Worm (Caenorhabditis elegans) whole organism, L2 larva: ENCODE data around the gene syp-1.

Source experiments
- C34F6.9 ChIP-seq: fragments of 150-350 bp; optimal IDR thresholded peaks from 2 replicates; lab custom pipeline; 2014; ENCODE audit warnings: missing biosample characterization, missing genetic modification characterization
- F13H6.1 ChIP-seq: sonication (generic microtip); optimal IDR thresholded peaks from 2 replicates; lab custom pipeline; 2016; ENCODE audit warnings: missing genetic modification characterization, missing compliant biosample characterization
- R02D3.7 ChIP-seq: fragments of 150-350 bp; optimal IDR thresholded peaks from 2 replicates; lab custom pipeline; 2014; ENCODE audit warnings: missing biosample characterization, missing genetic modification characterization
- Y55F3AM.14 ChIP-seq: fragments of 200-800 bp; sonication (Bioruptor generic); optimal IDR thresholded peaks from 2 replicates; lab custom pipeline; 2018; ENCODE audit warnings: mild to moderate bottlenecking, missing genetic modification characterization, missing compliant biosample characterization
- alr-1 ChIP-seq: fragments of 150-350 bp; optimal IDR thresholded peaks from 2 replicates; lab custom pipeline; 2014; ENCODE audit warnings: missing biosample characterization, missing genetic modification characterization
- aly-2 ChIP-seq: fragments of 150-350 bp; optimal IDR thresholded peaks from 2 replicates; lab custom pipeline; 2014; ENCODE audit warnings: missing biosample characterization, missing genetic modification characterization
- ama-1 ChIP-seq: fragments of 150-350 bp; optimal IDR thresholded peaks from 2 replicates; lab custom pipeline; 2018; ENCODE audit warnings: inconsistent platforms
- ceh-16 ChIP-seq: fragments of 150-350 bp; optimal IDR thresholded peaks from 2 replicates; lab custom pipeline; 2014; ENCODE audit warnings: missing biosample characterization, missing genetic modification characterization
- ceh-82 ChIP-seq: fragments of 150-350 bp; optimal IDR thresholded peaks from 2 replicates; lab custom pipeline; 2014; ENCODE audit warnings: missing biosample characterization, missing genetic modification characterization
- crh-2 ChIP-seq: sonication (generic microtip); optimal IDR thresholded peaks from 2 replicates; lab custom pipeline; 2017; ENCODE audit warnings: missing biosample characterization, missing genetic modification characterization
- dmd-4 ChIP-seq: sonication (generic microtip); optimal IDR thresholded peaks from 2 replicates; lab custom pipeline; 2017; ENCODE audit warnings: missing biosample characterization, missing genetic modification characterization
- egl-27 ChIP-seq: sonication (generic microtip); optimal IDR thresholded peaks from 3 replicates; lab custom pipeline; 2017; ENCODE audit warnings: missing biosample characterization, missing genetic modification reagents, missing genetic modification characterization
- elt-1 ChIP-seq: fragments of 150-350 bp; optimal IDR thresholded peaks from 2 replicates; lab custom pipeline; 2014; ENCODE audit warnings: missing biosample characterization, missing genetic modification characterization
- fos-1 ChIP-seq: fragments of 150-350 bp; optimal IDR thresholded peaks from 2 replicates; lab custom pipeline; 2014; ENCODE audit warnings: missing biosample characterization, missing genetic modification characterization
- gmeb-1 ChIP-seq: fragments of 150-350 bp; optimal IDR thresholded peaks from 2 replicates; lab custom pipeline; 2014; ENCODE audit warnings: missing biosample characterization, missing genetic modification characterization
- lin-11 ChIP-seq: fragments of 150-350 bp; sonication (generic microtip); optimal IDR thresholded peaks from 2 replicates; lab custom pipeline; 2014; ENCODE audit warnings: missing biosample characterization, missing genetic modification characterization, inconsistent platforms, mixed read lengths
- lin-39 ChIP-seq: fragments of 150-350 bp; optimal IDR thresholded peaks from 2 replicates; lab custom pipeline; 2014; ENCODE audit warnings: missing biosample characterization, missing genetic modification reagents, missing genetic modification characterization
- lsy-2 ChIP-seq, 2 experiments: fragments of 150-350 bp in 1 of 2; sonication (generic microtip) in 1 of 2; optimal IDR thresholded peaks; 2 replicates each; lab custom pipeline; 2014 to 2017; ENCODE audit warnings: missing biosample characterization in 2 of 2, missing genetic modification characterization in 2 of 2
- mbf-1 ChIP-seq: sonication (generic microtip); optimal IDR thresholded peaks from 2 replicates; lab custom pipeline; 2017; ENCODE audit warnings: missing biosample characterization, missing genetic modification characterization
- mdl-1 ChIP-seq, 2 experiments: fragments of 150-350 bp in 1 of 2; sonication (generic microtip) in 1 of 2; optimal IDR thresholded peaks; 2 replicates each; lab custom pipeline; 2017; ENCODE audit warnings: missing biosample characterization in 2 of 2, missing genetic modification characterization in 2 of 2
- nhr-10 ChIP-seq: sonication (generic microtip); optimal IDR thresholded peaks from 2 replicates; lab custom pipeline; 2017; ENCODE audit warnings: missing biosample characterization, missing genetic modification characterization
- nhr-11 ChIP-seq: fragments of 150-350 bp; optimal IDR thresholded peaks from 2 replicates; lab custom pipeline; 2014; ENCODE audit warnings: missing biosample characterization, missing genetic modification characterization
- nhr-12 ChIP-seq: fragments of 150-350 bp; optimal IDR thresholded peaks from 2 replicates; lab custom pipeline; 2014; ENCODE audit warnings: missing biosample characterization, missing genetic modification characterization
- nhr-129 ChIP-seq: fragments of 150-350 bp; optimal IDR thresholded peaks from 2 replicates; lab custom pipeline; 2014; ENCODE audit warnings: missing biosample characterization, missing genetic modification characterization
- nhr-21 ChIP-seq: fragments of 150-350 bp; optimal IDR thresholded peaks from 2 replicates; lab custom pipeline; 2014; ENCODE audit warnings: missing biosample characterization, missing genetic modification characterization
- nhr-23 ChIP-seq: fragments of 150-350 bp; optimal IDR thresholded peaks from 2 replicates; lab custom pipeline; 2014; ENCODE audit warnings: missing biosample characterization, missing genetic modification reagents, missing genetic modification characterization
- nhr-237 ChIP-seq: fragments of 150-350 bp; optimal IDR thresholded peaks from 2 replicates; lab custom pipeline; 2014; ENCODE audit warnings: missing biosample characterization, missing genetic modification characterization
- nhr-25 ChIP-seq: fragments of 150-350 bp; sonication (generic microtip); optimal IDR thresholded peaks from 3 replicates; lab custom pipeline; 2014; ENCODE audit warnings: missing biosample characterization, missing genetic modification characterization
- nhr-6 ChIP-seq: fragments of 150-350 bp; optimal IDR thresholded peaks from 2 replicates; lab custom pipeline; 2014; ENCODE audit warnings: missing biosample characterization, missing genetic modification characterization
- nhr-77 ChIP-seq: fragments of 150-350 bp; optimal IDR thresholded peaks from 2 replicates; lab custom pipeline; 2014; ENCODE audit warnings: missing biosample characterization, missing genetic modification characterization
- skn-1 ChIP-seq: sonication (generic microtip); optimal IDR thresholded peaks from 2 replicates; lab custom pipeline; 2017; ENCODE audit warnings: missing biosample characterization, missing genetic modification characterization
- sma-3 ChIP-seq: sonication (generic microtip); optimal IDR thresholded peaks from 2 replicates; lab custom pipeline; 2016; ENCODE audit warnings: missing genetic modification reagents, missing genetic modification characterization, missing compliant biosample characterization
- snpc-4 ChIP-seq: fragments of 150-350 bp; optimal IDR thresholded peaks from 2 replicates; lab custom pipeline; 2014; ENCODE audit warnings: missing biosample characterization, missing genetic modification characterization
- unc-55 ChIP-seq: fragments of 150-350 bp; sonication (generic microtip); optimal IDR thresholded peaks from 3 replicates; lab custom pipeline; 2014; ENCODE audit warnings: missing biosample characterization, missing genetic modification reagents, missing genetic modification characterization
- unc-62 ChIP-seq: fragments of 150-350 bp; optimal IDR thresholded peaks from 2 replicates; lab custom pipeline; 2014; ENCODE audit warnings: missing biosample characterization, missing genetic modification reagents, missing genetic modification characterization
- zag-1 ChIP-seq: fragments of 150-350 bp; optimal IDR thresholded peaks from 2 replicates; lab custom pipeline; 2014; ENCODE audit warnings: missing biosample characterization, missing genetic modification characterization
- ztf-1 ChIP-seq: fragments of 200-800 bp; sonication (Bioruptor generic); conservative IDR thresholded peaks from 2 replicates; pipeline ENCODE4 v1.3.6; 2022; ENCODE audit warnings: missing genetic modification characterization, missing compliant biosample characterization
- ztf-11 ChIP-seq: sonication (generic microtip); optimal IDR thresholded peaks from 2 replicates; lab custom pipeline; 2017; ENCODE audit warnings: missing biosample characterization, missing genetic modification characterization
- ztf-4 ChIP-seq: fragments of 150-350 bp; optimal IDR thresholded peaks from 2 replicates; lab custom pipeline; 2014; ENCODE audit warnings: missing biosample characterization, missing genetic modification characterization

syp-1 gene

ce11 chrV:16405366-16405765 lies 1.3 kb downstream of the syp-1 start:
- no peak for TF ChIP-seq nhr-25
- no peak for TF ChIP-seq alr-1 (tag; lab: Kevin White, UChicago)
- TF ChIP-seq nhr-6 (tag; lab: Kevin White, UChicago) = no peak
- TF ChIP-seq C34F6.9 (tag; lab: Kevin White, UChicago) = no peak
- no peak for TF ChIP-seq elt-1 (tag; lab: Kevin White, UChicago)
- TF ChIP-seq nhr-11 (tag; lab: Kevin White, UChicago) = no peak
- TF ChIP-seq aly-2 (tag; lab: Kevin White, UChicago) = no peak
- TF ChIP-seq sma-3 (GFP tag; lab: Kevin White, UChicago) = no peak
- TF ChIP-seq mbf-1 = no peak
- TF ChIP-seq nhr-77 (tag; lab: Kevin White, UChicago) = no peak
- no peak for TF ChIP-seq snpc-4
- TF ChIP-seq mdl-1 (tag; optimal IDR thresholded peaks at IDR 0.05; lab: Kevin White, UChicago) = no peak
- no peak for TF ChIP-seq unc-62 (GFP tag; lab: Kevin White, UChicago)

ce11 chrV:16406357-16406756 lies 2.3 kb downstream of the syp-1 start:
- TF ChIP-seq nhr-12 (tag; lab: Kevin White, UChicago) (no peak), nhr-23 (no peak), ztf-11 (tag; lab: Kevin White, UChicago) (no peak), ztf-4 (no peak), snpc-4 (no peak), R02D3.7 (tag; lab: Kevin White, UChicago) (no peak), nhr-6 (tag; lab: Kevin White, UChicago) (no peak), nhr-237 (no peak), aly-2 (tag; lab: Kevin White, UChicago) (no peak)
- TF ChIP-seq, all 48 proteins: peak for 0

ce11 chrV:16407663-16408062 lies 3.6 kb downstream of the syp-1 start, which contains the start of gene F26D2.3:
Gene F26D2.3 (plus strand): TSS chrV:16407963.
- TF ChIP-seq sma-3 (GFP tag; lab: Kevin White, UChicago) = no peak
- no peak for TF ChIP-seq unc-55
- TF ChIP-seq nhr-21 (tag; lab: Kevin White, UChicago) = no peak
- no peak for TF ChIP-seq F13H6.1 (tag; lab: Kevin White, UChicago)
- no peak for TF ChIP-seq elt-1 (tag; lab: Kevin White, UChicago)
- TF ChIP-seq mbf-1 = no peak
- no peak for TF ChIP-seq ztf-11 (tag; lab: Kevin White, UChicago)
- no peak for TF ChIP-seq aly-2 (tag; lab: Kevin White, UChicago)
- TF ChIP-seq zag-1 (tag; lab: Kevin White, UChicago) = no peak
- no peak for TF ChIP-seq egl-27
- no peak for TF ChIP-seq nhr-237
- no peak for TF ChIP-seq nhr-129
- TF ChIP-seq gmeb-1 (tag; lab: Kevin White, UChicago) = no peak
- no peak for TF ChIP-seq nhr-77 (tag; lab: Kevin White, UChicago)
- no peak for TF ChIP-seq nhr-6 (tag; lab: Kevin White, UChicago)
- TF ChIP-seq skn-1 (tag; lab: Kevin White, UChicago) = no peak
- TF ChIP-seq crh-2 (tag; lab: Kevin White, UChicago) = no peak

ce11 chrV:16410521-16410920 lies 6.4 kb downstream of the syp-1 start, which contains the start of gene srh-145:
Gene srh-145 (plus strand): TSS chrV:16410713.
- TF ChIP-seq Y55F3AM.14 (GFP tag; lab: Kevin White, UChicago) (no peak), nhr-23 (no peak), ceh-82 (tag; lab: Kevin White, UChicago) (no peak), lin-11 (tag; lab: Kevin White, UChicago) (no peak), lin-39 (tag; lab: Kevin White, UChicago) (no peak), nhr-129 (no peak), nhr-21 (tag; lab: Kevin White, UChicago) (no peak), ztf-1 (no peak), lsy-2 (tag; optimal IDR thresholded peaks at IDR 0.05; lab: Kevin White, UChicago) (no peak), snpc-4 (no peak)
- TF ChIP-seq, all 48 proteins: peak for 0

ce11 chrV:16417014-16417413 lies 12.9 kb downstream of the syp-1 start, which contains the start of gene str-55:
Gene str-55 (minus strand): TSS chrV:16417114.
- TF ChIP-seq unc-55 = no peak
- no peak for TF ChIP-seq mbf-1
- no peak for TF ChIP-seq lin-11 (tag; lab: Kevin White, UChicago)
- TF ChIP-seq ztf-4 = no peak
- no peak for TF ChIP-seq egl-27
- no peak for TF ChIP-seq elt-1 (tag; lab: Kevin White, UChicago)
- no peak for TF ChIP-seq snpc-4
- no peak for TF ChIP-seq fos-1
- no peak for TF ChIP-seq dmd-4 (tag; lab: Kevin White, UChicago)
- TF ChIP-seq nhr-10 (tag; lab: Kevin White, UChicago) = no peak
- no peak for TF ChIP-seq ama-1
- no peak for TF ChIP-seq C34F6.9 (tag; lab: Kevin White, UChicago)
- TF ChIP-seq nhr-11 (tag; lab: Kevin White, UChicago) = no peak
- TF ChIP-seq ceh-16 = no peak
- TF ChIP-seq, all 48 proteins: peak for 0
